Worm (Caenorhabditis elegans) whole organism, young adult: ENCODE measurements around the gene rips-1.

ENCODE experiments used
- B0019.2 ChIP-seq: fragments of 200-800 bp; sonication (Bioruptor generic); conservative IDR thresholded peaks from 2 replicates; pipeline ENCODE4 v1.3.6; 2022; ENCODE audit warnings: missing genetic modification reagents, missing genetic modification characterization, missing compliant biosample characterization
- D2030.7 ChIP-seq: fragments of 200-800 bp; sonication (Bioruptor generic); IDR thresholded peaks from 2 replicates; pipeline ENCODE4 v1.3.6; 2022; ENCODE audit warnings: missing genetic modification reagents, missing genetic modification characterization, missing compliant biosample characterization
- F33H1.4 ChIP-seq: fragments of 200-800 bp; sonication (Bioruptor generic); IDR thresholded peaks from 2 replicates; pipeline ENCODE4 v1.3.6; 2022; ENCODE audit warnings: missing genetic modification reagents, missing genetic modification characterization, missing compliant biosample characterization
- F39B2.1 ChIP-seq: fragments of 200-800 bp; sonication (Bioruptor generic); IDR thresholded peaks from 2 replicates; pipeline ENCODE4 v1.3.6; 2022; ENCODE audit warnings: missing genetic modification reagents, missing genetic modification characterization, missing compliant biosample characterization
- K11D2.4 ChIP-seq: fragments of 200-800 bp; sonication (Bioruptor generic); IDR thresholded peaks from 2 replicates; pipeline ENCODE4 v1.3.6; 2022; ENCODE audit warnings: missing genetic modification reagents, missing genetic modification characterization, missing compliant biosample characterization
- Y53G8AR.9 ChIP-seq: fragments of 200-800 bp; sonication (Bioruptor generic); conservative IDR thresholded peaks from 2 replicates; pipeline ENCODE4 v1.3.6; 2022; ENCODE audit warnings: missing genetic modification reagents, missing genetic modification characterization, missing compliant biosample characterization
- Y79H2A.3 ChIP-seq: fragments of 200-800 bp; sonication (Bioruptor generic); conservative IDR thresholded peaks from 2 replicates; pipeline ENCODE4 v1.3.6; 2022; ENCODE audit warnings: missing genetic modification reagents, missing genetic modification characterization, missing compliant biosample characterization
- Y95B8A.8 ChIP-seq: fragments of 200-800 bp; sonication (Bioruptor generic); IDR thresholded peaks from 2 replicates; pipeline ENCODE4 v1.3.6; 2022; ENCODE audit warnings: missing genetic modification reagents, missing genetic modification characterization, missing compliant biosample characterization
- ama-1 ChIP-seq, 3 experiments: fragments of 150-350 bp in 1 of 3; sonication (generic microtip) in 2 of 3; optimal IDR thresholded peaks; 2 replicates each; lab custom pipeline; 2014 to 2018; ENCODE audit warnings: missing biosample characterization in 2 of 3, missing genetic modification characterization in 2 of 3, missing genetic modification reagents in 2 of 3
- aptf-3 ChIP-seq: fragments of 200-800 bp; sonication (Bioruptor generic); IDR thresholded peaks from 2 replicates; pipeline ENCODE4 v1.3.6; 2022; ENCODE audit warnings: missing genetic modification characterization, missing compliant biosample characterization
- atf-7 ChIP-seq: sonication (generic microtip); optimal IDR thresholded peaks from 2 replicates; lab custom pipeline; 2017; ENCODE audit warnings: mild to moderate bottlenecking, missing genetic modification characterization, missing compliant biosample characterization
- athp-1 ChIP-seq: sonication (generic microtip); optimal IDR thresholded peaks from 2 replicates; lab custom pipeline; 2017; ENCODE audit warnings: mild to moderate bottlenecking, missing genetic modification characterization, missing compliant biosample characterization
- attf-3 ChIP-seq: fragments of 200-800 bp; sonication (Bioruptor generic); conservative IDR thresholded peaks from 2 replicates; pipeline ENCODE4 v1.3.6; 2022; ENCODE audit warnings: missing genetic modification reagents, missing genetic modification characterization, missing compliant biosample characterization
- attf-6 ChIP-seq: fragments of 200-800 bp; sonication (Bioruptor generic); IDR thresholded peaks from 2 replicates; pipeline ENCODE4 v1.3.6; 2022; ENCODE audit warnings: missing genetic modification reagents, missing genetic modification characterization, missing compliant biosample characterization
- bed-2 ChIP-seq: fragments of 200-800 bp; sonication (Bioruptor generic); IDR thresholded peaks from 2 replicates; pipeline ENCODE4 v1.3.6; 2022; ENCODE audit warnings: missing genetic modification reagents, missing genetic modification characterization, missing compliant biosample characterization
- ccch-3 ChIP-seq: fragments of 200-800 bp; sonication (Bioruptor generic); optimal IDR thresholded peaks from 2 replicates; lab custom pipeline; 2018; ENCODE audit warnings: mild to moderate bottlenecking, missing genetic modification characterization, missing compliant biosample characterization
- cebp-2 ChIP-seq: fragments of 200-800 bp; sonication (Bioruptor generic); IDR thresholded peaks from 2 replicates; pipeline ENCODE4 v1.3.6; 2022; ENCODE audit warnings: missing genetic modification characterization, missing compliant biosample characterization
- ceh-40 ChIP-seq: fragments of 200-800 bp; sonication (Bioruptor generic); IDR thresholded peaks from 2 replicates; pipeline ENCODE4 v1.3.6; 2022; ENCODE audit warnings: missing genetic modification characterization, missing compliant biosample characterization
- chd-7 ChIP-seq: sonication (generic microtip); optimal IDR thresholded peaks from 2 replicates; lab custom pipeline; 2016; ENCODE audit warnings: mild to moderate bottlenecking, missing genetic modification characterization, moderate library complexity, missing compliant biosample characterization
- dpff-1 ChIP-seq: sonication (generic microtip); optimal IDR thresholded peaks from 2 replicates; lab custom pipeline; 2017; ENCODE audit warnings: mild to moderate bottlenecking, missing genetic modification characterization, missing compliant biosample characterization
- egl-44 ChIP-seq: fragments of 200-800 bp; sonication (Bioruptor generic); IDR thresholded peaks from 2 replicates; pipeline ENCODE4 v1.3.6; 2022; ENCODE audit warnings: missing genetic modification reagents, missing genetic modification characterization, missing compliant biosample characterization
- ekl-4 ChIP-seq: fragments of 200-800 bp; sonication (Bioruptor generic); IDR thresholded peaks from 2 replicates; pipeline ENCODE4 v1.3.6; 2022; ENCODE audit warnings: missing genetic modification reagents, missing genetic modification characterization, missing compliant biosample characterization
- him-1 ChIP-seq: sonication (generic microtip); optimal IDR thresholded peaks from 2 replicates; lab custom pipeline; 2016; ENCODE audit warnings: missing genotype, missing genetic modification reagents, missing genetic modification characterization, missing compliant biosample characterization
- hlh-12 ChIP-seq: sonication (generic microtip); optimal IDR thresholded peaks from 2 replicates; lab custom pipeline; 2016; ENCODE audit warnings: missing genetic modification characterization, missing compliant biosample characterization
- hmg-20 ChIP-seq: fragments of 200-800 bp; sonication (Bioruptor generic); IDR thresholded peaks from 2 replicates; pipeline ENCODE4 v1.3.6; 2022; ENCODE audit warnings: missing genetic modification reagents, missing genetic modification characterization, missing compliant biosample characterization
- lag-1 ChIP-seq: fragments of 200-800 bp; sonication (Bioruptor generic); IDR thresholded peaks from 2 replicates; pipeline ENCODE4 v1.3.6; 2022; ENCODE audit warnings: missing genetic modification reagents, missing genetic modification characterization, missing compliant biosample characterization
- lin-35 ChIP-seq, 3 experiments: fragments of 150-350 bp in 2 of 3; sonication (generic microtip) in 1 of 3; optimal IDR thresholded peaks; 2 replicates each; lab custom pipeline; 2014 to 2018; ENCODE audit warnings: missing biosample characterization in 3 of 3, missing genetic modification characterization in 3 of 3, missing genetic modification reagents in 3 of 3
- madf-10 ChIP-seq: sonication (generic microtip); optimal IDR thresholded peaks from 2 replicates; lab custom pipeline; 2016; ENCODE audit warnings: mild to moderate bottlenecking, missing genetic modification characterization, missing compliant biosample characterization
- mel-28 ChIP-seq: sonication (generic microtip); optimal IDR thresholded peaks from 2 replicates; lab custom pipeline; 2016; ENCODE audit warnings: borderline replicate concordance, mild to moderate bottlenecking, missing genetic modification characterization, missing compliant biosample characterization
- mxl-1 ChIP-seq: sonication (generic microtip); optimal IDR thresholded peaks from 2 replicates; lab custom pipeline; 2016; ENCODE audit warnings: missing genetic modification characterization, missing compliant biosample characterization
- nfya-2 ChIP-seq: fragments of 200-800 bp; sonication (Bioruptor generic); IDR thresholded peaks from 2 replicates; pipeline ENCODE4 v1.3.6; 2022; ENCODE audit warnings: missing genetic modification reagents, missing genetic modification characterization, missing compliant biosample characterization
- nfyb-1 ChIP-seq: fragments of 200-800 bp; sonication (Bioruptor generic); IDR thresholded peaks from 2 replicates; pipeline ENCODE4 v1.3.6; 2022; ENCODE audit warnings: missing genetic modification reagents, missing genetic modification characterization, missing compliant biosample characterization
- nhr-80 ChIP-seq: sonication (generic microtip); optimal IDR thresholded peaks from 2 replicates; lab custom pipeline; 2016; ENCODE audit warnings: missing genetic modification characterization, missing compliant biosample characterization
- rec-8 ChIP-seq, 2 experiments: sonication (generic microtip); optimal IDR thresholded peaks; 2 replicates each; lab custom pipeline; 2016; ENCODE audit warnings: mild to moderate bottlenecking in 2 of 2, missing genetic modification characterization in 2 of 2, missing genetic modification reagents in 2 of 2, missing genotype in 2 of 2, missing biosample characterization in 1 of 2, missing compliant biosample characterization in 1 of 2, moderate library complexity in 1 of 2
- sea-2 ChIP-seq: fragments of 200-800 bp; sonication (Bioruptor generic); IDR thresholded peaks from 2 replicates; pipeline ENCODE4 v1.3.6; 2022; ENCODE audit warnings: missing genetic modification characterization, missing compliant biosample characterization
- snpc-1.3 ChIP-seq: sonication (generic microtip); optimal IDR thresholded peaks from 2 replicates; lab custom pipeline; 2017; ENCODE audit warnings: missing genetic modification characterization, mild to moderate bottlenecking, missing compliant biosample characterization, antibody characterized with exemption, moderate library complexity, missing genotype, missing genetic modification reagents; ENCODE audit not compliant: insufficient read depth
- snpc-3.4 ChIP-seq: sonication (generic microtip); optimal IDR thresholded peaks from 2 replicates; lab custom pipeline; 2017; ENCODE audit warnings: missing genetic modification characterization, mild to moderate bottlenecking, missing compliant biosample characterization, antibody characterized with exemption, moderate library complexity, missing genotype, missing genetic modification reagents
- somi-1 ChIP-seq: fragments of 200-800 bp; sonication (Bioruptor generic); optimal IDR thresholded peaks from 2 replicates; lab custom pipeline; 2018; ENCODE audit warnings: mild to moderate bottlenecking, missing genetic modification characterization, missing compliant biosample characterization
- zim-3 ChIP-seq: sonication (generic microtip); optimal IDR thresholded peaks from 2 replicates; lab custom pipeline; 2017; ENCODE audit warnings: mild to moderate bottlenecking, missing genetic modification characterization, moderate library complexity, missing compliant biosample characterization
- ztf-3 ChIP-seq: fragments of 200-800 bp; sonication (Bioruptor generic); optimal IDR thresholded peaks from 2 replicates; lab custom pipeline; 2018; ENCODE audit warnings: mild to moderate bottlenecking, missing genetic modification characterization, missing compliant biosample characterization

The rips-1 gene

ce11 chrV:3760839-3761238 lies 11.0 kb upstream of the rips-1 start, which contains the start of gene oac-55:
Gene oac-55 (plus strand): TSS chrV:3761139.
- no peak for TF ChIP-seq ama-1 (optimal IDR thresholded peaks at IDR 0.05; lab: Kevin White, UChicago)
- TF ChIP-seq ama-1 (GFP tag; optimal IDR thresholded peaks at IDR 0.05; lab: Kevin White, UChicago): no peak
- no peak for TF ChIP-seq nfya-2 (GFP tag; lab: Robert Waterston, UW)
- TF ChIP-seq D2030.7 (GFP tag; lab: Robert Waterston, UW): no peak
- no peak for TF ChIP-seq sea-2 (GFP tag; lab: Robert Waterston, UW)
- TF ChIP-seq ekl-4 (GFP tag; lab: Robert Waterston, UW): no peak
- TF ChIP-seq bed-2 (GFP tag; lab: Robert Waterston, UW): no peak
- TF ChIP-seq snpc-1.3 (tag; lab: Kevin White, UChicago): no peak
- no peak for TF ChIP-seq madf-10 (tag; lab: Kevin White, UChicago)
- TF ChIP-seq egl-44: no peak
- no peak for TF ChIP-seq ztf-3 (GFP tag; lab: Kevin White, UChicago)
- TF ChIP-seq attf-3 (GFP tag; lab: Robert Waterston, UW): no peak
- no peak for TF ChIP-seq ccch-3 (GFP tag; lab: Kevin White, UChicago)
- TF ChIP-seq aptf-3: no peak
- TF ChIP-seq snpc-3.4 (tag; lab: Kevin White, UChicago): no peak
- no peak for TF ChIP-seq nfyb-1 (GFP tag; lab: Robert Waterston, UW)
- TF ChIP-seq chd-7 (tag; lab: Kevin White, UChicago): no peak

- TF ChIP-seq ceh-40 (GFP tag; lab: Robert Waterston, UW) (no peak), Y95B8A.8 (GFP tag; lab: Robert Waterston, UW) (no peak)
Observed at ce11 chrV:3761829-3762228, 10.0 kb upstream of the rips-1 start.

DNA sequence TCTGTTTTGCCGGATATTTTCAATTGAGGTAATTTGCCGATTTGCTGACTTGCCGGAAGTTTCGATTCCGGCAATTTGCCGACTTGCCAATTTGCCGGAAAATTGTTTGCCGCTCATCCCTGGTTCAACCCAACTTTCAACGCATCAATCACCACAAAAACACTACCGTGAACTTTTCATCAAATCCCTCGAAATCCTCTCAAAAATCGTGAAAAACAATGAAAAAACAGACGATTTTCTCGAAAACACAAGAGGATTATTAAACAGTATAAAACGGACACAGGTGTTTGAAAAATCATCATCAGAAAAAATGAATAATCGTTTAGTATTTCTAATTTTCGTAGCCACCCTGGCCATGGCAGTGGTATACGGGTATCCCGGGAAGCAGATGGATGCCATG lies 4.9 kb upstream of the rips-1 start, which contains the start of gene Y39H10A.1:
Gene Y39H10A.1, plus strand, starts transcription at position 301 of the 400 bp plus-strand sequence.
- TF ChIP-seq him-1 (tag; lab: Kevin White, UChicago) (no peak), lin-35 (GFP tag; optimal IDR thresholded peaks at IDR 0.05; lab: Kevin White, UChicago) (no peak), mxl-1 (tag; lab: Kevin White, UChicago) (no peak), F39B2.1 (no peak), zim-3 (tag; lab: Kevin White, UChicago) (no peak)

ce11 chrV:3768270-3768669 lies 3.6 kb upstream of the rips-1 start, which contains the start of gene R08E5.4:
Gene R08E5.4 (plus strand): TSS chrV:3768570.
- TF ChIP-seq Y53G8AR.9 (GFP tag; lab: Robert Waterston, UW) (no peak), lag-1 (GFP tag; lab: Robert Waterston, UW) (no peak), atf-7 (no peak), hlh-12 (tag; lab: Kevin White, UChicago) (no peak), ceh-40 (GFP tag; lab: Robert Waterston, UW) (no peak), K11D2.4 (GFP tag; lab: Robert Waterston, UW) (no peak), dpff-1 (tag; lab: Kevin White, UChicago) (no peak), F33H1.4 (no peak), cebp-2 (GFP tag; lab: Robert Waterston, UW) (no peak), hmg-20 (no peak), Y79H2A.3 (no peak), attf-6 (GFP tag; lab: Robert Waterston, UW) (no peak), B0019.2 (GFP tag; lab: Robert Waterston, UW) (no peak), rec-8 (tag; optimal IDR thresholded peaks at IDR 0.05; lab: Kevin White, UChicago) (no peak), somi-1 (GFP tag; lab: Kevin White, UChicago) (no peak), mel-28 (tag; lab: Kevin White, UChicago) (no peak), nhr-80 (no peak), athp-1 (tag; lab: Kevin White, UChicago) (no peak)
